Fruit fly (Drosophila melanogaster) whole organism, prepupa: ENCODE results near the gene CG42853.

Source experiments
- CG10631 ChIP-seq: fragments of 200-800 bp; sonication (Bioruptor generic); optimal IDR thresholded peaks from 2 replicates; lab custom pipeline; 2016; ENCODE audit warnings: missing biosample characterization, missing genetic modification characterization
- CG6163 ChIP-seq: fragments of 200-800 bp; sonication (Bioruptor generic); IDR thresholded peaks from 3 replicates; pipeline ENCODE4 v1.3.6; 2022; ENCODE audit warnings: missing biosample characterization, missing genetic modification characterization
- Eip93F ChIP-seq: fragments of 200-800 bp; sonication (Bioruptor generic); optimal IDR thresholded peaks from 2 replicates; lab custom pipeline; 2016; ENCODE audit warnings: missing biosample characterization, mild to moderate bottlenecking, missing genetic modification characterization

dm6 chr3L:18147596-18147995 lies 25.8 kb upstream of the CG42853 start:
- TF ChIP-seq Eip93F (GFP tag; lab: Kevin White, UChicago) (no peak), CG10631 (GFP tag; lab: Kevin White, UChicago) (no peak), CG6163 (no peak)
